Worm (Caenorhabditis elegans) whole organism, L4 larva: ENCODE data around the gene btb-12.
A peak's percentile ranks its signal among the peaks of the same experiment; 100 is the strongest.

Source experiments
- D1046.2 ChIP-seq: fragments of 200-800 bp; sonication (Bioruptor generic); IDR thresholded peaks from 2 replicates; pipeline ENCODE4 v1.3.6; 2022; ENCODE audit warnings: missing genetic modification characterization, missing compliant biosample characterization
- F10B5.3 ChIP-seq: sonication (generic microtip); optimal IDR thresholded peaks from 2 replicates; lab custom pipeline; 2016; ENCODE audit warnings: mild to moderate bottlenecking, missing genetic modification characterization, missing compliant biosample characterization
- F26F4.8 ChIP-seq: fragments of 200-800 bp; sonication (Bioruptor generic); conservative IDR thresholded peaks from 2 replicates; pipeline ENCODE4 v1.3.6; 2022; ENCODE audit warnings: missing genetic modification characterization, missing compliant biosample characterization
- F49E8.2 ChIP-seq: sonication (generic microtip); optimal IDR thresholded peaks from 2 replicates; lab custom pipeline; 2016; ENCODE audit warnings: missing compliant biosample characterization, mild to moderate bottlenecking, missing genetic modification characterization, borderline replicate concordance
- R02D3.7 ChIP-seq: fragments of 150-350 bp; sonication (generic microtip); optimal IDR thresholded peaks from 3 replicates; lab custom pipeline; 2014; ENCODE audit warnings: missing biosample characterization, missing genetic modification characterization
- ZK546.5 ChIP-seq, 2 experiments: sonication (generic microtip); optimal IDR thresholded peaks; 2 replicates each; lab custom pipeline; 2017; ENCODE audit warnings: missing biosample characterization in 2 of 2, missing genetic modification characterization in 2 of 2
- aha-1 ChIP-seq: fragments of 150-350 bp; peaks from one replicate; lab custom pipeline; 2014; ENCODE audit warnings: missing biosample characterization, missing genetic modification characterization
- ama-1 ChIP-seq: fragments of 150-350 bp; optimal IDR thresholded peaks from 2 replicates; lab custom pipeline; 2014; ENCODE audit warnings: inconsistent platforms, mixed read lengths
- ceh-20 ChIP-seq: fragments of 200-800 bp; sonication (Bioruptor generic); IDR thresholded peaks from 2 replicates; pipeline ENCODE4 v1.3.6; 2022; ENCODE audit warnings: missing genetic modification reagents, missing genetic modification characterization, missing compliant biosample characterization
- ceh-82 ChIP-seq: sonication (generic microtip); optimal IDR thresholded peaks from 2 replicates; lab custom pipeline; 2017; ENCODE audit warnings: missing biosample characterization, missing genetic modification characterization
- daf-12 ChIP-seq: fragments of 150-350 bp; optimal IDR thresholded peaks from 2 replicates; lab custom pipeline; 2014; ENCODE audit warnings: missing biosample characterization, missing genetic modification reagents, missing genetic modification characterization
- daf-16 ChIP-seq, 3 experiments: sonication (generic microtip); optimal IDR thresholded peaks; 2 replicates each; lab custom pipeline; 2016 to 2017; ENCODE audit warnings: missing genetic modification characterization in 3 of 3, missing genetic modification reagents in 3 of 3, mild to moderate bottlenecking in 2 of 3, missing compliant biosample characterization in 2 of 3, missing biosample characterization in 1 of 3, moderate library complexity in 1 of 3
- daf-19 ChIP-seq: fragments of 200-800 bp; sonication (Bioruptor generic); conservative IDR thresholded peaks from 2 replicates; pipeline ENCODE4 v1.3.6; 2022; ENCODE audit warnings: missing genetic modification characterization, missing compliant biosample characterization
- fkh-10 ChIP-seq: fragments of 150-350 bp; optimal IDR thresholded peaks from 2 replicates; lab custom pipeline; 2014; ENCODE audit warnings: missing biosample characterization, missing genetic modification reagents, missing genetic modification characterization
- hlh-30 ChIP-seq: sonication (generic microtip); optimal IDR thresholded peaks from 2 replicates; lab custom pipeline; 2017; ENCODE audit warnings: antibody characterized with exemption, mild to moderate bottlenecking, missing genetic modification characterization, missing compliant biosample characterization; ENCODE audit not compliant: insufficient read depth
- lim-7 ChIP-seq: fragments of 200-800 bp; sonication (Bioruptor generic); IDR thresholded peaks from 2 replicates; pipeline ENCODE4 v1.3.6; 2022; ENCODE audit warnings: missing genetic modification characterization, missing compliant biosample characterization
- lin-13 ChIP-seq: fragments of 150-350 bp; optimal IDR thresholded peaks from 2 replicates; lab custom pipeline; 2014; ENCODE audit warnings: missing biosample characterization, missing genetic modification reagents, missing genetic modification characterization
- lin-39 ChIP-seq: fragments of 150-350 bp; optimal IDR thresholded peaks from 2 replicates; lab custom pipeline; 2014; ENCODE audit warnings: missing biosample characterization, missing genetic modification reagents, missing genetic modification characterization
- mdt-29 ChIP-seq: fragments of 200-800 bp; sonication (Bioruptor generic); IDR thresholded peaks from 2 replicates; pipeline ENCODE4 v1.3.6; 2022; ENCODE audit warnings: missing genetic modification reagents, missing genetic modification characterization, missing compliant biosample characterization
- mep-1 ChIP-seq: fragments of 150-350 bp; sonication (generic microtip); optimal IDR thresholded peaks from 3 replicates; lab custom pipeline; 2014; ENCODE audit warnings: missing biosample characterization, missing genetic modification characterization
- mxl-3 ChIP-seq: fragments of 200-800 bp; sonication (Bioruptor generic); optimal IDR thresholded peaks from 2 replicates; lab custom pipeline; 2018; ENCODE audit warnings: mild to moderate bottlenecking, missing genetic modification characterization, missing compliant biosample characterization
- nhr-10 ChIP-seq: fragments of 150-350 bp; optimal IDR thresholded peaks from 2 replicates; lab custom pipeline; 2014; ENCODE audit warnings: missing biosample characterization, missing genetic modification characterization
- nhr-102 ChIP-seq: sonication (generic microtip); optimal IDR thresholded peaks from 2 replicates; lab custom pipeline; 2016; ENCODE audit warnings: mild to moderate bottlenecking, missing genetic modification characterization, moderate library complexity, missing compliant biosample characterization
- nhr-237 ChIP-seq: sonication (generic microtip); optimal IDR thresholded peaks from 2 replicates; lab custom pipeline; 2017; ENCODE audit warnings: missing biosample characterization, missing genetic modification characterization
- nhr-28 ChIP-seq: fragments of 150-350 bp; optimal IDR thresholded peaks from 2 replicates; lab custom pipeline; 2014; ENCODE audit warnings: missing biosample characterization, missing genetic modification characterization
- nhr-41 ChIP-seq: fragments of 200-800 bp; sonication (Bioruptor generic); IDR thresholded peaks from 2 replicates; pipeline ENCODE4 v1.3.6; 2022; ENCODE audit warnings: missing genetic modification reagents, missing genetic modification characterization, missing compliant biosample characterization
- nhr-6 ChIP-seq: fragments of 150-350 bp; optimal IDR thresholded peaks from 2 replicates; lab custom pipeline; 2014; ENCODE audit warnings: missing biosample characterization, missing genetic modification characterization
- pqm-1 ChIP-seq: sonication (generic microtip); optimal IDR thresholded peaks from 2 replicates; lab custom pipeline; 2017; ENCODE audit warnings: missing biosample characterization, missing genetic modification characterization
- rbr-2 ChIP-seq: sonication (generic microtip); optimal IDR thresholded peaks from 2 replicates; lab custom pipeline; 2016; ENCODE audit warnings: missing genotype, missing genetic modification characterization, missing compliant biosample characterization
- saeg-2 ChIP-seq: fragments of 200-800 bp; sonication (Bioruptor generic); IDR thresholded peaks from 2 replicates; pipeline ENCODE4 v1.3.6; 2022; ENCODE audit warnings: missing genetic modification reagents, missing genetic modification characterization, missing compliant biosample characterization
- unc-130 ChIP-seq: sonication (generic microtip); optimal IDR thresholded peaks from 2 replicates; lab custom pipeline; 2016; ENCODE audit warnings: missing genetic modification reagents, missing genetic modification characterization, missing compliant biosample characterization
- unc-62 ChIP-seq, 3 experiments: fragments of 150-350 bp in 1 of 3; sonication (generic microtip); optimal IDR thresholded peaks in 2 of 3; peaks in 1 of 3; 1 replicate in 1 of 3; 2 replicates in 2 of 3; lab custom pipeline; 2014 to 2017; ENCODE audit warnings: missing biosample characterization in 3 of 3, missing genetic modification characterization in 3 of 3, missing genetic modification reagents in 3 of 3, missing genotype in 1 of 3
- zip-11 ChIP-seq: fragments of 200-800 bp; sonication (Bioruptor generic); IDR thresholded peaks from 2 replicates; pipeline ENCODE4 v1.3.6; 2022; ENCODE audit warnings: missing genetic modification characterization, missing compliant biosample characterization
- ztf-11 ChIP-seq: fragments of 150-350 bp; optimal IDR thresholded peaks from 2 replicates; lab custom pipeline; 2014; ENCODE audit warnings: missing biosample characterization, missing genetic modification characterization

The btb-12 gene

ce11 chrII:1613972-1614371 is 41.0 kb upstream of the btb-12 start, which contains the start of gene fbxa-164:
TSS of gene fbxa-164 (minus strand) at chrII:1614072.
- no peak for TF ChIP-seq zip-11 (GFP tag; lab: Robert Waterston, UW)
- no peak for TF ChIP-seq ceh-82 (tag; lab: Kevin White, UChicago)
- no peak for TF ChIP-seq F26F4.8 (GFP tag; lab: Robert Waterston, UW)
- peak; percentile 13 for TF ChIP-seq nhr-28 (tag; lab: Kevin White, UChicago)
- TF ChIP-seq lin-39 (tag; lab: Kevin White, UChicago), result no peak
- TF ChIP-seq daf-16 (GFP tag; optimal IDR thresholded peaks at IDR 0.05; lab: Kevin White, UChicago), result no peak
- TF ChIP-seq daf-16 (tag; optimal IDR thresholded peaks at IDR 0.05; lab: Kevin White, UChicago), result peak; percentile 73
- TF ChIP-seq nhr-6 (tag; lab: Kevin White, UChicago), result no peak
- TF ChIP-seq rbr-2 (tag; lab: Kevin White, UChicago), result no peak

- TF ChIP-seq fkh-10 (GFP tag; lab: Kevin White, UChicago), result no peak
- TF ChIP-seq lin-13 (GFP tag; lab: Kevin White, UChicago), result no peak
- peak in 1 of 2 experiments; percentile 36 for TF ChIP-seq unc-62 (GFP tag; optimal IDR thresholded peaks at IDR 0.05 in 1 of 2; lab: Kevin White, UChicago)
- no peak for TF ChIP-seq unc-62 (tag; optimal IDR thresholded peaks at IDR 0.05; lab: Kevin White, UChicago)
These were observed 38.6 kb upstream of the btb-12 start, which contains the start of gene fbxa-165 for ce11 chrII:1616382-1616781. TSS of gene fbxa-165 (minus strand) at chrII:1616482.

ce11 chrII:1618948-1619347 is 36.1 kb upstream of the btb-12 start, which contains the start of gene fbxa-166:
TSS of gene fbxa-166 (minus strand) at chrII:1619048.
- no peak for TF ChIP-seq unc-130
- TF ChIP-seq ceh-20, result no peak
- no peak for TF ChIP-seq nhr-237
- peak; percentile 45 for TF ChIP-seq aha-1 (tag; lab: Kevin White, UChicago)
- no peak for TF ChIP-seq F49E8.2
- no peak for TF ChIP-seq nhr-10

ce11 chrII:1621180-1621579 is 33.8 kb upstream of the btb-12 start, which contains the start of gene fbxa-158:
TSS of gene fbxa-158 (minus strand) at chrII:1621280.
- TF ChIP-seq saeg-2 (GFP tag; lab: Robert Waterston, UW) (no peak), mdt-29 (GFP tag; lab: Robert Waterston, UW) (no peak), mxl-3 (GFP tag; lab: Kevin White, UChicago) (no peak), zip-11 (GFP tag; lab: Robert Waterston, UW) (no peak), ZK546.5 (tag; optimal IDR thresholded peaks at IDR 0.05; lab: Kevin White, UChicago) (no peak), daf-16 (GFP tag; optimal IDR thresholded peaks at IDR 0.05; lab: Kevin White, UChicago) (no peak), daf-16 (tag; optimal IDR thresholded peaks at IDR 0.05; lab: Kevin White, UChicago) (no peak)

ce11 chrII:1621795-1622194 is 33.2 kb upstream of the btb-12 start:
- TF ChIP-seq pqm-1 (tag; lab: Kevin White, UChicago) (peak; percentile 95), ztf-11 (tag; lab: Kevin White, UChicago) (no peak), nhr-28 (tag; lab: Kevin White, UChicago) (peak; percentile 45), mxl-3 (GFP tag; lab: Kevin White, UChicago) (peak; percentile 15), unc-62 (GFP tag; optimal IDR thresholded peaks at IDR 0.05 in 1 of 2; lab: Kevin White, UChicago) (peak in 1 of 2 experiments; percentile 71), unc-62 (tag; optimal IDR thresholded peaks at IDR 0.05; lab: Kevin White, UChicago) (no peak)

ce11 chrII:1624572-1624971 is 30.4 kb upstream of the btb-12 start, which contains the start of gene fbxa-160:
TSS of gene fbxa-160 (minus strand) at chrII:1624672.
- no peak for TF ChIP-seq lim-7 (GFP tag; lab: Robert Waterston, UW)
- TF ChIP-seq ama-1, result no peak
- TF ChIP-seq daf-12, result no peak
- TF ChIP-seq mep-1 (tag; lab: Kevin White, UChicago), result no peak
- no peak for TF ChIP-seq daf-19 (GFP tag; lab: Robert Waterston, UW)
- no peak for TF ChIP-seq R02D3.7
- no peak for TF ChIP-seq nhr-41 (GFP tag; lab: Robert Waterston, UW)
- no peak for TF ChIP-seq D1046.2 (GFP tag; lab: Robert Waterston, UW)
- TF ChIP-seq fkh-10 (GFP tag; lab: Kevin White, UChicago), result no peak
- no peak for TF ChIP-seq F10B5.3
- TF ChIP-seq hlh-30 (tag; lab: Kevin White, UChicago), result no peak
- TF ChIP-seq nhr-102 (tag; lab: Kevin White, UChicago), result no peak
